Worm (Caenorhabditis elegans): ENCODE results near the gene F40G12.9.

ce11 chrV:14314236-14314635, 31.8 kb downstream of the F40G12.9 start, which contains the start of gene F47B8.1:
- no peak for TF ChIP-seq dao-5 (tag; optimal IDR thresholded peaks at IDR 0.05)
- no peak for TF ChIP-seq W03F9.2 (tag; optimal IDR thresholded peaks at IDR 0.05)
- TF ChIP-seq him-1 (tag; optimal IDR thresholded peaks at IDR 0.05), result no peak
